Worm (Caenorhabditis elegans) whole organism, mixed stage, embryonic: ENCODE measurements around the gene clec-163.
A peak's percentile ranks its signal among the peaks of the same experiment; 100 is the strongest.

Experiments used
- M03D4.4 ChIP-seq: sonication (generic microtip); optimal IDR thresholded peaks from 2 replicates; lab custom pipeline; 2017; ENCODE audit warnings: mild to moderate bottlenecking, missing genetic modification characterization, missing compliant biosample characterization
- bed-3 ChIP-seq: fragments of 200-800 bp; sonication (Bioruptor generic); optimal IDR thresholded peaks from 3 replicates; lab custom pipeline; 2018; ENCODE audit warnings: mild to moderate bottlenecking, missing genetic modification characterization, moderate library complexity, missing compliant biosample characterization
- blmp-1 ChIP-seq: fragments of 150-350 bp; optimal IDR thresholded peaks from 2 replicates; lab custom pipeline; 2014; ENCODE audit warnings: missing biosample characterization, missing genetic modification characterization
- ceh-39 ChIP-seq: fragments of 150-350 bp; optimal IDR thresholded peaks from 2 replicates; lab custom pipeline; 2014; ENCODE audit warnings: missing biosample characterization, missing genetic modification characterization
- ceh-43 ChIP-seq: fragments of 200-800 bp; sonication (Bioruptor generic); optimal IDR thresholded peaks from 2 replicates; lab custom pipeline; 2018; ENCODE audit warnings: mild to moderate bottlenecking, missing genetic modification characterization, moderate library complexity, missing compliant biosample characterization
- ceh-83 ChIP-seq: fragments of 200-800 bp; sonication (Bioruptor generic); optimal IDR thresholded peaks from 2 replicates; lab custom pipeline; 2018; ENCODE audit warnings: mild to moderate bottlenecking, missing genetic modification characterization, missing compliant biosample characterization
- ces-1 ChIP-seq: fragments of 150-350 bp; optimal IDR thresholded peaks from 2 replicates; lab custom pipeline; 2014; ENCODE audit warnings: missing biosample characterization, missing genetic modification reagents, missing genetic modification characterization
- cnd-1 ChIP-seq: fragments of 200-800 bp; sonication (Bioruptor generic); optimal IDR thresholded peaks from 2 replicates; lab custom pipeline; 2018; ENCODE audit warnings: mild to moderate bottlenecking, missing genetic modification characterization, missing compliant biosample characterization
- drap-1 ChIP-seq: fragments of 200-800 bp; sonication (Bioruptor generic); optimal IDR thresholded peaks from 3 replicates; lab custom pipeline; 2018; ENCODE audit warnings: mild to moderate bottlenecking, missing genetic modification characterization, missing compliant biosample characterization
- elt-1 ChIP-seq: sonication (generic microtip); optimal IDR thresholded peaks from 2 replicates; lab custom pipeline; 2017; ENCODE audit warnings: missing genetic modification characterization, mild to moderate bottlenecking, missing compliant biosample characterization, antibody characterized with exemption, moderate library complexity, borderline replicate concordance; ENCODE audit not compliant: insufficient read depth
- flh-1 ChIP-seq: fragments of 200-800 bp; sonication (Bioruptor generic); optimal IDR thresholded peaks from 2 replicates; lab custom pipeline; 2018; ENCODE audit warnings: mild to moderate bottlenecking, missing genetic modification characterization, moderate library complexity, missing compliant biosample characterization
- ham-2 ChIP-seq: fragments of 200-800 bp; sonication (Bioruptor generic); optimal IDR thresholded peaks from 2 replicates; lab custom pipeline; 2018; ENCODE audit warnings: mild to moderate bottlenecking, missing genetic modification characterization, missing compliant biosample characterization
- hlh-1 ChIP-seq: fragments of 150-350 bp; optimal IDR thresholded peaks from 2 replicates; lab custom pipeline; 2014; ENCODE audit warnings: missing biosample characterization, missing genetic modification reagents, missing genetic modification characterization
- lin-32 ChIP-seq: fragments of 200-800 bp; sonication (Bioruptor generic); optimal IDR thresholded peaks from 2 replicates; lab custom pipeline; 2018; ENCODE audit warnings: mild to moderate bottlenecking, missing genetic modification characterization, missing compliant biosample characterization
- lsy-2 ChIP-seq: fragments of 150-350 bp; optimal IDR thresholded peaks from 2 replicates; lab custom pipeline; 2014; ENCODE audit warnings: missing biosample characterization, missing genetic modification characterization
- mab-5 ChIP-seq: fragments of 150-350 bp; optimal IDR thresholded peaks from 2 replicates; lab custom pipeline; 2014; ENCODE audit warnings: missing biosample characterization, missing genetic modification characterization
- mep-1 ChIP-seq: fragments of 150-350 bp; optimal IDR thresholded peaks from 2 replicates; lab custom pipeline; 2017; ENCODE audit warnings: missing biosample characterization, missing genetic modification reagents, missing genetic modification characterization, inconsistent platforms
- mls-2 ChIP-seq: sonication (generic microtip); optimal IDR thresholded peaks from 2 replicates; lab custom pipeline; 2016; ENCODE audit warnings: mild to moderate bottlenecking, missing genetic modification characterization, moderate library complexity, missing compliant biosample characterization
- nhr-12 ChIP-seq: fragments of 150-350 bp; optimal IDR thresholded peaks from 2 replicates; lab custom pipeline; 2014; ENCODE audit warnings: missing biosample characterization, missing genetic modification characterization
- nhr-2 ChIP-seq: fragments of 150-350 bp; optimal IDR thresholded peaks from 2 replicates; lab custom pipeline; 2014; ENCODE audit warnings: missing biosample characterization, missing genetic modification characterization
- nhr-237 ChIP-seq: fragments of 150-350 bp; optimal IDR thresholded peaks from 2 replicates; lab custom pipeline; 2014; ENCODE audit warnings: missing biosample characterization, missing genetic modification characterization
- nhr-28 ChIP-seq: fragments of 150-350 bp; optimal IDR thresholded peaks from 2 replicates; lab custom pipeline; 2014; ENCODE audit warnings: missing biosample characterization, missing genetic modification characterization
- nhr-76 ChIP-seq: sonication (generic microtip); optimal IDR thresholded peaks from 2 replicates; lab custom pipeline; 2017; ENCODE audit warnings: missing biosample characterization, missing genetic modification characterization
- pha-4 ChIP-seq: fragments of 150-350 bp; optimal IDR thresholded peaks from 2 replicates; lab custom pipeline; 2018; ENCODE audit warnings: missing biosample characterization, missing genetic modification reagents, missing genetic modification characterization
- sem-2 ChIP-seq: fragments of 200-800 bp; sonication (Bioruptor generic); optimal IDR thresholded peaks from 2 replicates; lab custom pipeline; 2018; ENCODE audit warnings: mild to moderate bottlenecking, missing genetic modification characterization, missing compliant biosample characterization
- snpc-4 ChIP-seq: fragments of 150-350 bp; optimal IDR thresholded peaks from 2 replicates; lab custom pipeline; 2014; ENCODE audit warnings: missing biosample characterization, missing genetic modification characterization
- sptf-1 ChIP-seq: sonication (generic microtip); optimal IDR thresholded peaks from 2 replicates; lab custom pipeline; 2017; ENCODE audit warnings: mild to moderate bottlenecking, missing genetic modification characterization, moderate library complexity, missing compliant biosample characterization
- tbx-8 ChIP-seq: fragments of 200-800 bp; sonication (Bioruptor generic); optimal IDR thresholded peaks from 2 replicates; lab custom pipeline; 2018; ENCODE audit warnings: mild to moderate bottlenecking, missing genetic modification characterization, moderate library complexity, missing compliant biosample characterization
- unc-120 ChIP-seq: sonication (generic microtip); optimal IDR thresholded peaks from 2 replicates; lab custom pipeline; 2017; ENCODE audit warnings: missing genetic modification characterization, missing compliant biosample characterization; ENCODE audit not compliant: poor library complexity, severe bottlenecking
- unc-39 ChIP-seq: fragments of 150-350 bp; optimal IDR thresholded peaks from 2 replicates; lab custom pipeline; 2014; ENCODE audit warnings: missing biosample characterization, missing genetic modification characterization
- unc-62 ChIP-seq: fragments of 150-350 bp; optimal IDR thresholded peaks from 2 replicates; lab custom pipeline; 2014; ENCODE audit warnings: missing biosample characterization, missing genetic modification reagents, missing genetic modification characterization
- zip-8 ChIP-seq: fragments of 150-350 bp; optimal IDR thresholded peaks from 2 replicates; lab custom pipeline; 2014; ENCODE audit warnings: missing biosample characterization, missing genetic modification characterization
- ztf-11 ChIP-seq: fragments of 150-350 bp; optimal IDR thresholded peaks from 2 replicates; lab custom pipeline; 2014; ENCODE audit warnings: missing biosample characterization, missing genetic modification characterization

clec-163 gene

DNA sequence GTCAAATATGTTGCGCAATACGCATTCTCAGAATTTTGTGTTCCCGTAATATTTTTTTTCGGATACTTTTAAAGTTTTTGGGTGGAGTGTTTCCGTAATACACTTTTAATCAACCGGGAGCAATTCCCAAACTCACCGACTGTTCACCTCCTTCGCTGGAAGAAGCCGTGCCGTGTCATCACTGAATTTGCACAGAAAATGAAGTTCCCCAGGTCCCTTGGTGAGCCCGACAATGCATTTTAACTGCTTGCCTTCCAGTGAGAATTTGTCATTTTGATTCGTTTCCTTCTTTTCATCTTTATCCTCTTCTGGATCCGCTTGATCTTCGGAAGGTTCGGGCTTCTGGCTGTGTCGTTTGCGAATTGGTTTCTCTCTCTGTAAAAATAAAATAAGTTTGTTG lies 39.8 kb upstream of the clec-163 start:
- TF ChIP-seq ztf-11 (tag; lab: Kevin White, UChicago): no peak
- TF ChIP-seq drap-1 (GFP tag; lab: Kevin White, UChicago): no peak
- no peak for TF ChIP-seq unc-39
- no peak for TF ChIP-seq M03D4.4 (tag; lab: Kevin White, UChicago)
- no peak for TF ChIP-seq sem-2 (GFP tag; lab: Kevin White, UChicago)
- TF ChIP-seq unc-120 (tag; lab: Kevin White, UChicago): no peak
- TF ChIP-seq nhr-28 (tag; lab: Kevin White, UChicago): no peak
- TF ChIP-seq mep-1 (tag; lab: Kevin White, UChicago): no peak

DNA sequence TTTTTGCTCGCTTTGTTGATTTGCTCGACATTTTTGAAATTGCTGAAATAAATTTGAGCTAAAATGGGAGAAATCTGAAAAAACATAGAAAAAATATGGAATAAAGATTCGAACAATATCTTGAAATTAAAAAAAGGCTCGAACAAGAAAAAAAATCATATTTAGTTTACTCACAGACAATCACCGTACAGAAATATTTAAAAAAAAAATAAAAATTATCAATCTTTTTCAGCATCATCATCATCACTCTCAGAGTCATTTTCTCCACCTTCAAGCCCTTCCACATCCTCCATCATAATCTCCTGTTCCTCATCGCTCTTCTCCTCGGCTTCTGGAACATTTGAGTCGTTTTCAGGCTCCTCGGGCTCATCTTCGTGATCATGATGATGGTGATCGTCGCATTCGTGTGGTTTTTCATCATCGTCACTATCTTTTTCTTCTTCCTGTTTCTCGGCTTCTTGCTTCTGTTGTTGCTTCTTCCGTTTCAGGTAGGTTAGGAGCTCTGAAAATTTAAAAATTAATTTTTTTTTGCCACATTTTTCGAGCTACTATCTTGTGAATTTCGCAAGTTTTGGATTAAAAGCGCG lies 38.6 kb upstream of the clec-163 start, which contains the start of gene hpl-2:
TSS of gene hpl-2 (minus strand) at position 51 of the 587 bp plus-strand sequence.
- TF ChIP-seq mep-1 (tag; lab: Kevin White, UChicago) (no peak), lin-32 (GFP tag; lab: Kevin White, UChicago) (no peak), blmp-1 (tag; lab: Kevin White, UChicago) (no peak), drap-1 (GFP tag; lab: Kevin White, UChicago) (no peak), pha-4 (tag; lab: Kevin White, UChicago) (no peak)

DNA sequence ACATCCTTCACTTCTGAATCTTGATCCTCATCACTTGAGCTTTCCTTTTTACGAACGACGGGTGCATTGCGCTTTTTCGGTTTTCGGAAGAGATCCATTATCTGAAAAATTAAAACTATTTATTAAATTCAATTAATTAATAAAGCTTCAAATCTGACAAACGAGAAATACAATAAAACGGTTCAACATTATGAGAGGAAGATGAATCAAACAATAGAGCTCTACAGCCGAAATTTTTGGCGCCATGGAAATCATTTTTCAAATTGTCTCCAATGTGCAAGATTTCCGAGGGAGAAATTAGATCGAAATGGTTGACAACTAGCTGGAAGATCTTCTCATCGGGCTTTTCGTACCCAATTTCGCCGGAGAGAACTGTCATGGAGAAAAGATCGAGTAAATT lies 36.6 kb upstream of the clec-163 start, which contains the start of gene rnf-113:
TSS of gene rnf-113 (minus strand) at position 101 of the 400 bp plus-strand sequence.
- no peak for TF ChIP-seq snpc-4
- no peak for TF ChIP-seq nhr-76 (tag; lab: Kevin White, UChicago)
- no peak for TF ChIP-seq M03D4.4 (tag; lab: Kevin White, UChicago)
- TF ChIP-seq lsy-2: no peak
- TF ChIP-seq nhr-28 (tag; lab: Kevin White, UChicago): no peak
- TF ChIP-seq nhr-237 (tag; lab: Kevin White, UChicago): no peak
- no peak for TF ChIP-seq ceh-39 (tag; lab: Kevin White, UChicago)
- TF ChIP-seq lin-32 (GFP tag; lab: Kevin White, UChicago): no peak
- TF ChIP-seq elt-1 (tag; lab: Kevin White, UChicago): no peak
- no peak for TF ChIP-seq blmp-1 (tag; lab: Kevin White, UChicago)
- no peak for TF ChIP-seq mab-5 (tag; lab: Kevin White, UChicago)
- TF ChIP-seq mls-2 (tag; lab: Kevin White, UChicago): no peak
- TF ChIP-seq unc-62: no peak
- no peak for TF ChIP-seq bed-3 (GFP tag; lab: Kevin White, UChicago)
- TF ChIP-seq, all 35 proteins: peak for 0

DNA sequence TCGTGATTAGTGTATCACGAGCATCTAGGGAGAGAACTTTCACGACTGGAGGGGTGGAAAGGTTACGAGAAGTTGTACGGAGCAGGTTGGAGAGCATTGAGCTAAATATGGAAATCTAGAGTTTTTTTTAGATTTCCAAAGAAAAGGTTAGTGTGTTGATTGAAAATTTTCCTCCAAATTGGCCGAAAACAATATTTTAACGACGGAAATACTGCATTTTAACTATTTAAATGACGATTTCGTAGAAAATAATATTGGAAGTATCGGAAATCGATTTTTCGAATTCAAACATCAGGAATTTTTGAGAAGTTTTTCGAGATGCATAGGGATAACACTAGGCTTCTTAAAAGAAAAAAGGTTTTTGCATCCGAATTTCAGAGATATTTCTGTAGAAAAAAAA lies 35.7 kb upstream of the clec-163 start, which contains the start of gene K01G5.10:
TSS of gene K01G5.10 (minus strand) at position 101 of the 400 bp plus-strand sequence.
- TF ChIP-seq tbx-8 (GFP tag; lab: Kevin White, UChicago) (no peak), ceh-39 (tag; lab: Kevin White, UChicago) (no peak), sem-2 (GFP tag; lab: Kevin White, UChicago) (no peak), mep-1 (tag; lab: Kevin White, UChicago) (no peak), bed-3 (GFP tag; lab: Kevin White, UChicago) (no peak), ceh-83 (GFP tag; lab: Kevin White, UChicago) (no peak), hlh-1 (tag; lab: Kevin White, UChicago) (no peak), sptf-1 (tag; lab: Kevin White, UChicago) (no peak), snpc-4 (no peak), pha-4 (tag; lab: Kevin White, UChicago) (no peak), flh-1 (GFP tag; lab: Kevin White, UChicago) (no peak)

ce11 chrIII:10759050-10760023 lies 34.8 kb upstream of the clec-163 start, which contains the start of gene tasp-1:
Gene tasp-1, plus strand, starts transcription at chrIII:10759307.
- peak; percentile 93 for TF ChIP-seq ceh-83 (GFP tag; lab: Kevin White, UChicago)
- peak; percentile 96 for TF ChIP-seq unc-62
- TF ChIP-seq ceh-43 (GFP tag; lab: Kevin White, UChicago): peak; percentile 93
- no peak for TF ChIP-seq zip-8 (tag; lab: Kevin White, UChicago)
- TF ChIP-seq mep-1 (tag; lab: Kevin White, UChicago): peak; percentile 100
- peak; percentile 94 for TF ChIP-seq lsy-2
- TF ChIP-seq sem-2 (GFP tag; lab: Kevin White, UChicago): peak; percentile 74
- TF ChIP-seq ham-2 (GFP tag; lab: Kevin White, UChicago): peak; percentile 90
- peak; percentile 100 for TF ChIP-seq pha-4 (tag; lab: Kevin White, UChicago)
- peak; percentile 81 for TF ChIP-seq mab-5 (tag; lab: Kevin White, UChicago)
- peak; percentile 72 for TF ChIP-seq elt-1 (tag; lab: Kevin White, UChicago)
- peak; percentile 99 for TF ChIP-seq nhr-237 (tag; lab: Kevin White, UChicago)
- peak; percentile 99 for TF ChIP-seq drap-1 (GFP tag; lab: Kevin White, UChicago)
- TF ChIP-seq bed-3 (GFP tag; lab: Kevin White, UChicago): peak; percentile 88
- peak; percentile 94 for TF ChIP-seq hlh-1 (tag; lab: Kevin White, UChicago)
- peak; percentile 91 for TF ChIP-seq ces-1 (GFP tag; lab: Kevin White, UChicago)
- TF ChIP-seq nhr-28 (tag; lab: Kevin White, UChicago): peak; percentile 91
- TF ChIP-seq M03D4.4 (tag; lab: Kevin White, UChicago): peak; percentile 98
- TF ChIP-seq nhr-12: peak; percentile 99
- TF ChIP-seq cnd-1: peak; percentile 98
- TF ChIP-seq nhr-2 (tag; lab: Kevin White, UChicago): peak; percentile 71
- peak; percentile 99 for TF ChIP-seq sptf-1 (tag; lab: Kevin White, UChicago)
- peak; percentile 96 for TF ChIP-seq unc-39
- TF ChIP-seq blmp-1 (tag; lab: Kevin White, UChicago): peak; percentile 72
- peak; percentile 87 for TF ChIP-seq lin-32 (GFP tag; lab: Kevin White, UChicago)
- peak; percentile 87 for TF ChIP-seq nhr-76 (tag; lab: Kevin White, UChicago)
